Fruit fly (Drosophila melanogaster): Measurements from ENCODE around the gene CG31668.

The CG31668 gene

DNA sequence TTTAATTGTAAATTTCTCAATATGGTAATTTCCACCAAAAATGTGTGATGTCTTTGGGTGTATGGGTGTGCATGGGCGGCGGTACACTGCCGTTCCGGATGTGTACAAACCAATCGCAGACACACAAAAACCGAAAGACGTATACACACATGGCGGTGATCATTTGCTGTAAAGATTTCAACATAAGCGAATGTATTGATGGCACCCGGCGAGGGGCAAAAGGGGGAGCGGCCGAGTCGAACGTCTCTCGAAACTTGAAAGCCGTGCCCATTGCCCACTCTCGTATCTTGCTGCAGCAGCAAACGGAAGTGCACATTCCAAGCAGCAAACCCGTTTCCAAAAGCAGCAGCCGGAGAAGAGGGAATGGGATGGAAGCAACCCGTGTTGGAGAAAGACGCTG lies 43.7 kb downstream of the CG31668 start (continued):
- TF ChIP-seq CG12744 (GFP tag; optimal IDR thresholded peaks at IDR 0.05) (no peak), Fer2 (tag; optimal IDR thresholded peaks at IDR 0.05) (no peak), shn (GFP tag; optimal IDR thresholded peaks at IDR 0.05) (no peak), Med (GFP tag) (peak; percentile 70), CG7963 (GFP tag; IDR thresholded peaks at IDR 0.05; ENCODE audit: partially characterized antibody) (no peak), zfh2 (GFP tag; optimal IDR thresholded peaks at IDR 0.05) (no peak), fd64A (GFP tag; optimal IDR thresholded peaks at IDR 0.05) (peak; percentile 11), pb (GFP tag; optimal IDR thresholded peaks at IDR 0.05) (no peak), oc (tag; optimal IDR thresholded peaks at IDR 0.05) (peak; percentile 56), CG8478 (optimal IDR thresholded peaks at IDR 0.05) (no peak), unpg (GFP tag; optimal IDR thresholded peaks at IDR 0.05) (no peak), YL-1 (GFP tag; optimal IDR thresholded peaks at IDR 0.05) (no peak), Dfd (GFP tag; optimal IDR thresholded peaks at IDR 0.05) (no peak), Xrp1 (GFP tag; IDR thresholded peaks at IDR 0.05) (no peak), knrl (GFP tag; IDR thresholded peaks at IDR 0.05; ENCODE audit: partially characterized antibody) (no peak), tin (GFP tag; optimal IDR thresholded peaks at IDR 0.05) (no peak), CG3407 (GFP tag; optimal IDR thresholded peaks at IDR 0.05) (no peak), TFAM (GFP tag; optimal IDR thresholded peaks at IDR 0.05) (no peak), Opbp (GFP tag; IDR thresholded peaks at IDR 0.05; ENCODE audit: partially characterized antibody) (0 out of 3 replicates have a peak, but pooled peaks have one; percentile 31), Dp (GFP tag; optimal IDR thresholded peaks at IDR 0.05) (no peak), Hmr (GFP tag; optimal IDR thresholded peaks at IDR 0.05) (no peak), Antp (GFP tag; optimal IDR thresholded peaks at IDR 0.05) (no peak), CG9817 (tag; optimal IDR thresholded peaks at IDR 0.05) (no peak), twi (tag; optimal IDR thresholded peaks at IDR 0.05) (peak; percentile 44), pros (GFP tag; optimal IDR thresholded peaks at IDR 0.05) (peak; percentile 51), phol (tag; optimal IDR thresholded peaks at IDR 0.05) (no peak), CG2712 (tag; optimal IDR thresholded peaks at IDR 0.05) (no peak), run (tag; optimal IDR thresholded peaks at IDR 0.05) (no peak), Aef1 (GFP tag; IDR thresholded peaks at IDR 0.05) (no peak), az2 (GFP tag; optimal IDR thresholded peaks at IDR 0.05) (no peak), CG12769 (tag; optimal IDR thresholded peaks at IDR 0.05) (peak; percentile 85), Deaf1 (tag; optimal IDR thresholded peaks at IDR 0.05) (peak; percentile 17), chn (GFP tag; optimal IDR thresholded peaks at IDR 0.05) (no peak), E2f1 (GFP tag; IDR thresholded peaks at IDR 0.05) (no peak), gce (GFP tag; IDR thresholded peaks at IDR 0.05) (no peak), C15 (GFP tag; IDR thresholded peaks at IDR 0.05) (no peak), abd-A (tag; optimal IDR thresholded peaks at IDR 0.05) (peak; percentile 72), CG11456 (GFP tag; IDR thresholded peaks at IDR 0.05) (no peak), tna (GFP tag; IDR thresholded peaks at IDR 0.05; ENCODE audit: partially characterized antibody) (no peak), CG32532 (GFP tag; IDR thresholded peaks at IDR 0.05) (no peak; the same call in 1 of the 2 replicates), CG13775 (GFP tag; optimal IDR thresholded peaks at IDR 0.05) (no peak), Doc3 (GFP tag; IDR thresholded peaks at IDR 0.05; ENCODE audit: partially characterized antibody) (no peak), tll (GFP tag; optimal IDR thresholded peaks at IDR 0.05) (no peak), zf30C (GFP tag; optimal IDR thresholded peaks at IDR 0.05) (no peak), CG6654 (GFP tag; optimal IDR thresholded peaks at IDR 0.05) (no peak), CG16779 (GFP tag; IDR thresholded peaks at IDR 0.05) (no peak), CG33557 (GFP tag; optimal IDR thresholded peaks at IDR 0.05) (no peak), aop (GFP tag; IDR thresholded peaks at IDR 0.05) (peak; percentile 99), CG7271 (tag; optimal IDR thresholded peaks at IDR 0.05) (no peak), NC2β (GFP tag; optimal IDR thresholded peaks at IDR 0.05) (no peak), otp (GFP tag; IDR thresholded peaks at IDR 0.05) (no peak)
